Fruit fly (Drosophila melanogaster): ENCODE data around the gene cass.

The cass gene

dm6 chr2L:17480943-17481580 lies 3.4 kb upstream of the cass start, which contains the start of the genes fws and Lamtor3:
TSS of gene fws (minus strand) at chr2L:17481029.
TSS of gene Lamtor3 (plus strand) at chr2L:17481231.
- TF ChIP-seq Mnt (GFP tag; optimal IDR thresholded peaks at IDR 0.05) (peak; percentile 86), CG33017 (tag; optimal IDR thresholded peaks at IDR 0.05) (peak; percentile 98), cnc (optimal IDR thresholded peaks at IDR 0.05) (no peak), tj (GFP tag; optimal IDR thresholded peaks at IDR 0.05) (peak; percentile 84), CG11617 (GFP tag; optimal IDR thresholded peaks at IDR 0.05) (peak; percentile 96), Crg-1 (GFP tag; optimal IDR thresholded peaks at IDR 0.05) (peak; percentile 94), bab1 (GFP tag; optimal IDR thresholded peaks at IDR 0.05) (peak; percentile 97), kay (GFP tag; ENCODE audit: borderline replicate concordance) (peak; percentile 84), CG14711 (tag; optimal IDR thresholded peaks at IDR 0.05) (peak; percentile 98), CG12768 (GFP tag; optimal IDR thresholded peaks at IDR 0.05) (peak; percentile 97), Hr96 (GFP tag; optimal IDR thresholded peaks at IDR 0.05) (no peak), cic (GFP tag; optimal IDR thresholded peaks at IDR 0.05) (peak; percentile 42), ovo (GFP tag; optimal IDR thresholded peaks at IDR 0.05) (peak; percentile 64), CG5204 (GFP tag; optimal IDR thresholded peaks at IDR 0.05) (no peak), CG1620 (GFP tag; optimal IDR thresholded peaks at IDR 0.05) (peak; percentile 81), Clk (GFP tag; optimal IDR thresholded peaks at IDR 0.05) (peak; percentile 94), CG7045 (GFP tag; optimal IDR thresholded peaks at IDR 0.05) (peak; percentile 97), pad (GFP tag; optimal IDR thresholded peaks at IDR 0.05) (peak; percentile 90), CG7101 (tag; optimal IDR thresholded peaks at IDR 0.05) (peak; percentile 99), toe (GFP tag; optimal IDR thresholded peaks at IDR 0.05) (peak; percentile 75)

dm6 chr2L:17472582-17473524 lies 4.8 kb downstream of the cass start, which contains the start of gene BicD:
TSS of gene BicD (minus strand) at chr2L:17473215.
- no peak for TF ChIP-seq Mnt (GFP tag; optimal IDR thresholded peaks at IDR 0.05)
- TF ChIP-seq CG12768 (GFP tag; optimal IDR thresholded peaks at IDR 0.05), result peak; percentile 54
- peak; percentile 6 for TF ChIP-seq CG14711 (tag; optimal IDR thresholded peaks at IDR 0.05)
- no peak for TF ChIP-seq cnc (optimal IDR thresholded peaks at IDR 0.05)
- TF ChIP-seq kay (GFP tag; ENCODE audit: borderline replicate concordance), result no peak
- TF ChIP-seq ovo (GFP tag; optimal IDR thresholded peaks at IDR 0.05), result peak; percentile 40
- TF ChIP-seq CG33017 (tag; optimal IDR thresholded peaks at IDR 0.05), result no peak
- TF ChIP-seq CG11617 (GFP tag; optimal IDR thresholded peaks at IDR 0.05), result peak; percentile 36
- TF ChIP-seq tj (GFP tag; optimal IDR thresholded peaks at IDR 0.05), result peak; percentile 4
- no peak for TF ChIP-seq toe (GFP tag; optimal IDR thresholded peaks at IDR 0.05)
- TF ChIP-seq cic (GFP tag; optimal IDR thresholded peaks at IDR 0.05), result no peak
- TF ChIP-seq bab1 (GFP tag; optimal IDR thresholded peaks at IDR 0.05), result peak; percentile 38
- TF ChIP-seq CG7101 (tag; optimal IDR thresholded peaks at IDR 0.05), result no peak
- TF ChIP-seq Clk (GFP tag; optimal IDR thresholded peaks at IDR 0.05), result no peak
- no peak for TF ChIP-seq Crg-1 (GFP tag; optimal IDR thresholded peaks at IDR 0.05)
- no peak for TF ChIP-seq Hr96 (GFP tag; optimal IDR thresholded peaks at IDR 0.05)
- TF ChIP-seq pad (GFP tag; optimal IDR thresholded peaks at IDR 0.05), result peak; percentile 37
- TF ChIP-seq CG5204 (GFP tag; optimal IDR thresholded peaks at IDR 0.05), result no peak
- no peak for TF ChIP-seq CG1620 (GFP tag; optimal IDR thresholded peaks at IDR 0.05)
- peak; percentile 4 for TF ChIP-seq CG7045 (GFP tag; optimal IDR thresholded peaks at IDR 0.05)

dm6 chr2L:17471524-17471923 lies 6.2 kb downstream of the cass start, which contains the start of gene Sgt:
TSS of gene Sgt (plus strand) at chr2L:17471603.
- TF ChIP-seq toe (GFP tag; optimal IDR thresholded peaks at IDR 0.05), result no peak
- TF ChIP-seq bab1 (GFP tag; optimal IDR thresholded peaks at IDR 0.05), result no peak
- no peak for TF ChIP-seq cic (GFP tag; optimal IDR thresholded peaks at IDR 0.05)
- no peak for TF ChIP-seq CG1620 (GFP tag; optimal IDR thresholded peaks at IDR 0.05)
- TF ChIP-seq cnc (optimal IDR thresholded peaks at IDR 0.05), result no peak
- TF ChIP-seq CG5204 (GFP tag; optimal IDR thresholded peaks at IDR 0.05), result no peak

dm6 chr2L:17470630-17471029 lies 7.1 kb downstream of the cass start:
- TF ChIP-seq Crg-1 (GFP tag; optimal IDR thresholded peaks at IDR 0.05) (no peak), ovo (GFP tag; optimal IDR thresholded peaks at IDR 0.05) (no peak), bab1 (GFP tag; optimal IDR thresholded peaks at IDR 0.05) (no peak), pad (GFP tag; optimal IDR thresholded peaks at IDR 0.05) (no peak), Clk (GFP tag; optimal IDR thresholded peaks at IDR 0.05) (no peak), kay (GFP tag; ENCODE audit: borderline replicate concordance) (no peak), cic (GFP tag; optimal IDR thresholded peaks at IDR 0.05) (no peak)

- TF ChIP-seq toe (GFP tag; optimal IDR thresholded peaks at IDR 0.05), result no peak
- TF ChIP-seq Mnt (GFP tag; optimal IDR thresholded peaks at IDR 0.05), result no peak
- TF ChIP-seq CG11617 (GFP tag; optimal IDR thresholded peaks at IDR 0.05), result no peak
- no peak for TF ChIP-seq CG7101 (tag; optimal IDR thresholded peaks at IDR 0.05)
- no peak for TF ChIP-seq CG5204 (GFP tag; optimal IDR thresholded peaks at IDR 0.05)
- no peak for TF ChIP-seq CG14711 (tag; optimal IDR thresholded peaks at IDR 0.05)
- TF ChIP-seq CG12768 (GFP tag; optimal IDR thresholded peaks at IDR 0.05), result no peak
- no peak for TF ChIP-seq CG7045 (GFP tag; optimal IDR thresholded peaks at IDR 0.05)
- TF ChIP-seq pad (GFP tag; optimal IDR thresholded peaks at IDR 0.05), result no peak
- TF ChIP-seq cnc (optimal IDR thresholded peaks at IDR 0.05), result no peak
- no peak for TF ChIP-seq CG1620 (GFP tag; optimal IDR thresholded peaks at IDR 0.05)
- no peak for TF ChIP-seq kay (GFP tag; ENCODE audit: borderline replicate concordance)
Observed at dm6 chr2L:17466950-17467349, 10.7 kb downstream of the cass start.
